Fruit fly (Drosophila melanogaster): ENCODE data around the gene CG2772.
A peak's percentile ranks its signal among the peaks of the same experiment; 100 is the strongest.

CG2772 gene

dm6 chr2L:3444789-3445188 is 1.0 kb upstream of the CG2772 start (continued):
- peak; percentile 84 for TF ChIP-seq CG3919 (GFP tag; optimal IDR thresholded peaks at IDR 0.05)
- TF ChIP-seq ss (GFP tag; optimal IDR thresholded peaks at IDR 0.05) = no peak
- peak; percentile 87 for TF ChIP-seq CG15336 (GFP tag; IDR thresholded peaks at IDR 0.05)
- no peak for TF ChIP-seq CG6276 (GFP tag; optimal IDR thresholded peaks at IDR 0.05)
- TF ChIP-seq Sox14 (GFP tag; optimal IDR thresholded peaks at IDR 0.05) = peak; percentile 77
- peak; percentile 68 for TF ChIP-seq CG11762 (GFP tag; optimal IDR thresholded peaks at IDR 0.05; ENCODE audit: insufficient read depth)
- TF ChIP-seq Hr4 (GFP tag; optimal IDR thresholded peaks at IDR 0.05) = no peak
- peak; percentile 46 for TF ChIP-seq Sox15 (GFP tag; optimal IDR thresholded peaks at IDR 0.05)
- no peak for TF ChIP-seq Blimp-1 (GFP tag; optimal IDR thresholded peaks at IDR 0.05)
- TF ChIP-seq CG9139 (GFP tag; optimal IDR thresholded peaks at IDR 0.05) = no peak
- TF ChIP-seq Met (GFP tag; optimal IDR thresholded peaks at IDR 0.05) = peak; percentile 65
- peak; percentile 58 for TF ChIP-seq fd59A (GFP tag; optimal IDR thresholded peaks at IDR 0.05)
- peak; percentile 55 for TF ChIP-seq CG6792 (GFP tag; optimal IDR thresholded peaks at IDR 0.05)
- TF ChIP-seq Sox102F (GFP tag; optimal IDR thresholded peaks at IDR 0.05) = no peak
- peak; percentile 64 for TF ChIP-seq CG3032 (tag; optimal IDR thresholded peaks at IDR 0.05)
- TF ChIP-seq Ets21C (GFP tag; optimal IDR thresholded peaks at IDR 0.05) = no peak
- TF ChIP-seq CG34406 (GFP tag; optimal IDR thresholded peaks at IDR 0.05) = peak; percentile 57
- TF ChIP-seq Eip93F (GFP tag; optimal IDR thresholded peaks at IDR 0.05) = no peak
- TF ChIP-seq esn (GFP tag; optimal IDR thresholded peaks at IDR 0.05) = peak; percentile 66
- peak; percentile 66 for TF ChIP-seq lz (GFP tag; optimal IDR thresholded peaks at IDR 0.05)
- TF ChIP-seq CG1621 (tag; optimal IDR thresholded peaks at IDR 0.05) = peak; percentile 74
- peak; percentile 73 for TF ChIP-seq Gug (GFP tag; IDR thresholded peaks at IDR 0.05)
- no peak for TF ChIP-seq svp (GFP tag)
- TF ChIP-seq Eip78C (GFP tag) = peak; percentile 90
- TF ChIP-seq CG10669 (GFP tag; optimal IDR thresholded peaks at IDR 0.05) = no peak
- TF ChIP-seq fkh (GFP tag; optimal IDR thresholded peaks at IDR 0.05) = no peak

DNA sequence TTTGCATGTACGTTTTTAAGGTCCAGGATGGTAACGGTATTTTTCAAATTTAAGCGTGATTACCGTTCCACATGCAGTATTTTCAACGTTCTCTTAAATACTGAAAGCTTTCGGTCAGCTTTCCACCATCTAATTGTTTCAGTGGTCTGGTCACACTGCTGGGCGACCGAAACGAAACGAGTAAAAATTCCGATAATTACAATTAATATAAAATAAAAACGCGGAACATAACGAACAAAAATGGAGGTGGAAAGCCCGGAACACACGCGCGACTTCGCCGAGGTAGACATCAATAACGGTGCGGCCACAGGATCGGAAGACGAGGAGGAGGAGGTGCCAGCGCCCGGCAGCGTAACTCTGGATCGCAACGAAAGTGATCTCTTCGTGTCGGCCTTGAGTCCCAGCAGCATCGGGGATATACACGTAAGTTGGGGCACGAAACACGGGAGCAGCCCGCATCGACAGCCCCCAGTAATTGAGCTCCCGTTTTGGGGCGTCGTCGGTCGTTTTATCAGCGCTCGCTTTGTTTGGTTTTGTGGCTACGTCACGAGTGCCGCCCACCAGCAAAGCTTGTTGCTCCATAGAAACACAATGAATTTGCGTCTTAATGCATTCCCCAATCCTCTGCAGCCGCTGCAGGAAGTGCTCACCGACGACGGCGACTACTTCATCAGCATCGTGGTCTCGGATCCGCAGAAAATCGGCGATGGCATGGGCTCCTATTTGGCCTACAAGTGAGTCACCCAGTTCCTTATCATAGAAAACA is 3.9 kb downstream of the CG2772 start, which contains the start of gene Snx1:
TSS of gene Snx1 (plus strand) at position 129 of the 766 bp plus-strand sequence.
- TF ChIP-seq Ets96B (tag; optimal IDR thresholded peaks at IDR 0.05) (no peak), net (GFP tag; optimal IDR thresholded peaks at IDR 0.05) (no peak), CG6163 (GFP tag; IDR thresholded peaks at IDR 0.05) (no peak), Ets21C (GFP tag; optimal IDR thresholded peaks at IDR 0.05) (no peak), CG31627 (GFP tag; optimal IDR thresholded peaks at IDR 0.05) (no peak), Eip78C (GFP tag) (no peak), Blimp-1 (GFP tag; optimal IDR thresholded peaks at IDR 0.05) (no peak), Eip75B (GFP tag; optimal IDR thresholded peaks at IDR 0.05) (no peak), CG15336 (GFP tag; IDR thresholded peaks at IDR 0.05) (no peak), fd85E (GFP tag; optimal IDR thresholded peaks at IDR 0.05) (no peak), CG10631 (GFP tag; optimal IDR thresholded peaks at IDR 0.05) (no peak), CG8319 (GFP tag; optimal IDR thresholded peaks at IDR 0.05) (no peak), achi (GFP tag; optimal IDR thresholded peaks at IDR 0.05) (no peak), CG16779 (tag; optimal IDR thresholded peaks at IDR 0.05) (no peak), CG6808 (GFP tag; optimal IDR thresholded peaks at IDR 0.05) (no peak), CG6276 (GFP tag; optimal IDR thresholded peaks at IDR 0.05) (no peak), Sox102F (GFP tag; optimal IDR thresholded peaks at IDR 0.05) (no peak), pdm3 (GFP tag; optimal IDR thresholded peaks at IDR 0.05) (no peak), CG3032 (tag; optimal IDR thresholded peaks at IDR 0.05) (no peak)

DNA sequence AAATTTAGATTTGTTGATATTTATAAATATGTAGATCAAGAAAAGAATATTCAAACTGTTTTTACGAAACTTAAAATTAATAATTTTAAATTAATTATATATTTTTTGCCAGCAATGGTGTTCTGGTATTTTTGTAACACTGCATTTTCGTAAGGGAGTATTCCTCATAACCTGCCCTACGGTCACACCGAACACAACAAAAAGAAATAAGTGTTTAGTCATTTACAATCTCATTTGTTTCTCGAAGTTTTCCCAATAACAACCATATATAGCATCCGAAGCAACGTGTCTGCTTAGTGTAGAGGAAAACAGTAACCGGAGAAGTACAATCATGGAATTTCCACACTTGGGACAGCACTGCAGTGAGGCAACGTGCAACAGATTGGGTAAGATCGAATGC is 6.5 kb downstream of the CG2772 start, which contains the start of gene CG12795:
TSS of gene CG12795 (plus strand) at position 181 of the 400 bp plus-strand sequence.
- TF ChIP-seq dsx (GFP tag; optimal IDR thresholded peaks at IDR 0.05; ENCODE audit: poor library complexity, severe bottlenecking) = no peak
- TF ChIP-seq fkh (GFP tag; optimal IDR thresholded peaks at IDR 0.05) = no peak
- TF ChIP-seq CG6854 (GFP tag; optimal IDR thresholded peaks at IDR 0.05) = peak; percentile 6
